Fruit fly (Drosophila melanogaster): ENCODE data around the gene CG13907.
A peak's percentile ranks its signal among the peaks of the same experiment; 100 is the strongest.

CG13907 gene

dm6 chr3L:908508-909162, 26.8 kb upstream of the CG13907 start, which contains the start of gene nerfin-1 (continued):
- no peak for TF ChIP-seq HLH3B (GFP tag; IDR thresholded peaks at IDR 0.05)
- TF ChIP-seq CG9932 (GFP tag; IDR thresholded peaks at IDR 0.05): no peak
- TF ChIP-seq her (GFP tag; optimal IDR thresholded peaks at IDR 0.05): peak; percentile 6
- TF ChIP-seq dm (GFP tag; optimal IDR thresholded peaks at IDR 0.05): no peak
- no peak for TF ChIP-seq CG15011 (GFP tag; optimal IDR thresholded peaks at IDR 0.05)
- peak; percentile 33 for TF ChIP-seq lab (GFP tag; optimal IDR thresholded peaks at IDR 0.05)
- TF ChIP-seq Nf-YC (tag; optimal IDR thresholded peaks at IDR 0.05): no peak
- no peak for TF ChIP-seq CG6765 (GFP tag; optimal IDR thresholded peaks at IDR 0.05)
- TF ChIP-seq croc (GFP tag; conservative IDR thresholded peaks at IDR 0.05): peak; percentile 21; the same call in 1 of the 3 replicates
- peak; percentile 23 for TF ChIP-seq ac (GFP tag; optimal IDR thresholded peaks at IDR 0.05)
- TF ChIP-seq ftz-f1 (GFP tag; optimal IDR thresholded peaks at IDR 0.05): no peak
- TF ChIP-seq grn (GFP tag; optimal IDR thresholded peaks at IDR 0.05): no peak
- TF ChIP-seq CG6689 (GFP tag; IDR thresholded peaks at IDR 0.05): peak; percentile 27; the same call in 1 of the 2 replicates
- no peak for TF ChIP-seq gro (GFP tag; optimal IDR thresholded peaks at IDR 0.05)
- TF ChIP-seq zf30C (GFP tag; optimal IDR thresholded peaks at IDR 0.05): peak; percentile 71
- peak; percentile 18 for TF ChIP-seq az2 (GFP tag; optimal IDR thresholded peaks at IDR 0.05)
- no peak for TF ChIP-seq stwl (tag; optimal IDR thresholded peaks at IDR 0.05)
- TF ChIP-seq trh (GFP tag; optimal IDR thresholded peaks at IDR 0.05): no peak
- TF ChIP-seq Bdp1 (GFP tag; optimal IDR thresholded peaks at IDR 0.05): no peak
- no peak for TF ChIP-seq ap (GFP tag; IDR thresholded peaks at IDR 0.05)
- TF ChIP-seq row (GFP tag; IDR thresholded peaks at IDR 0.05): peak; percentile 36; the same call in 1 of the 3 replicates
- TF ChIP-seq CG6654 (GFP tag; optimal IDR thresholded peaks at IDR 0.05): no peak
- TF ChIP-seq run (tag; optimal IDR thresholded peaks at IDR 0.05): no peak
- TF ChIP-seq CG13287 (GFP tag; IDR thresholded peaks at IDR 0.05; ENCODE audit: partially characterized antibody): no peak
- no peak for TF ChIP-seq Taf1 (GFP tag; IDR thresholded peaks at IDR 0.05)
- TF ChIP-seq CG16863 (GFP tag; optimal IDR thresholded peaks at IDR 0.05): peak; percentile 26
- no peak for TF ChIP-seq E2f2 (GFP tag; IDR thresholded peaks at IDR 0.05)
- no peak for TF ChIP-seq CG10431 (GFP tag; optimal IDR thresholded peaks at IDR 0.05)
- TF ChIP-seq E2f1 (GFP tag; IDR thresholded peaks at IDR 0.05): no peak
- TF ChIP-seq CG10959 (GFP tag; IDR thresholded peaks at IDR 0.05): no peak
- no peak for TF ChIP-seq caup (GFP tag; optimal IDR thresholded peaks at IDR 0.05; ENCODE audit: severe bottlenecking)
- TF ChIP-seq twi (tag; optimal IDR thresholded peaks at IDR 0.05): peak; percentile 45
- no peak for TF ChIP-seq Ets97D (GFP tag; optimal IDR thresholded peaks at IDR 0.05)
- peak; percentile 14 for TF ChIP-seq CG18599 (GFP tag; optimal IDR thresholded peaks at IDR 0.05)
- TF ChIP-seq psq (GFP tag; optimal IDR thresholded peaks at IDR 0.05): no peak
- no peak for TF ChIP-seq CG17568 (GFP tag; optimal IDR thresholded peaks at IDR 0.05)
- no peak for TF ChIP-seq CG11093 (GFP tag; IDR thresholded peaks at IDR 0.05)
- no peak for TF ChIP-seq br (optimal IDR thresholded peaks at IDR 0.05)
- no peak for TF ChIP-seq Bteb2 (GFP tag; optimal IDR thresholded peaks at IDR 0.05)
- no peak for TF ChIP-seq Opbp (GFP tag; IDR thresholded peaks at IDR 0.05; ENCODE audit: partially characterized antibody)
- TF ChIP-seq CG5180 (GFP tag; optimal IDR thresholded peaks at IDR 0.05): no peak
- no peak for TF ChIP-seq CG17359 (tag; optimal IDR thresholded peaks at IDR 0.05)
- TF ChIP-seq CG18619 (GFP tag; optimal IDR thresholded peaks at IDR 0.05): no peak
- TF ChIP-seq ase (GFP tag; IDR thresholded peaks at IDR 0.05): 0 out of 3 replicates have a peak, but pooled peaks have one; percentile 16
- no peak for TF ChIP-seq ham (GFP tag; IDR thresholded peaks at IDR 0.05)
- TF ChIP-seq CG10462 (GFP tag; optimal IDR thresholded peaks at IDR 0.05): no peak
- TF ChIP-seq CG12219 (GFP tag; optimal IDR thresholded peaks at IDR 0.05): no peak
- no peak for TF ChIP-seq schlank (tag; optimal IDR thresholded peaks at IDR 0.05)
- TF ChIP-seq CG6854 (GFP tag; optimal IDR thresholded peaks at IDR 0.05): no peak
- peak; percentile 12 for TF ChIP-seq D19A (tag; optimal IDR thresholded peaks at IDR 0.05)
- TF ChIP-seq CG4404 (GFP tag; IDR thresholded peaks at IDR 0.05): no peak
